Worm (Caenorhabditis elegans) whole organism, mixed stage, embryonic: ENCODE data around the gene srh-95.

Experiments used
- ceh-83 ChIP-seq: fragments of 200-800 bp; sonication (Bioruptor generic); optimal IDR thresholded peaks from 2 replicates; lab custom pipeline; 2018; ENCODE audit warnings: mild to moderate bottlenecking, missing genetic modification characterization, missing compliant biosample characterization
- elt-1 ChIP-seq: sonication (generic microtip); optimal IDR thresholded peaks from 2 replicates; lab custom pipeline; 2017; ENCODE audit warnings: missing genetic modification characterization, mild to moderate bottlenecking, missing compliant biosample characterization, antibody characterized with exemption, moderate library complexity, borderline replicate concordance; ENCODE audit not compliant: insufficient read depth
- elt-3 ChIP-seq: fragments of 150-350 bp; optimal IDR thresholded peaks from 2 replicates; lab custom pipeline; 2014; ENCODE audit warnings: missing biosample characterization, missing genetic modification characterization
- ham-2 ChIP-seq: fragments of 200-800 bp; sonication (Bioruptor generic); optimal IDR thresholded peaks from 2 replicates; lab custom pipeline; 2018; ENCODE audit warnings: mild to moderate bottlenecking, missing genetic modification characterization, missing compliant biosample characterization
- lin-32 ChIP-seq: fragments of 200-800 bp; sonication (Bioruptor generic); optimal IDR thresholded peaks from 2 replicates; lab custom pipeline; 2018; ENCODE audit warnings: mild to moderate bottlenecking, missing genetic modification characterization, missing compliant biosample characterization
- mab-5 ChIP-seq: fragments of 150-350 bp; optimal IDR thresholded peaks from 2 replicates; lab custom pipeline; 2014; ENCODE audit warnings: missing biosample characterization, missing genetic modification characterization
- mep-1 ChIP-seq: fragments of 150-350 bp; optimal IDR thresholded peaks from 2 replicates; lab custom pipeline; 2017; ENCODE audit warnings: missing biosample characterization, missing genetic modification reagents, missing genetic modification characterization, inconsistent platforms
- nhr-237 ChIP-seq: fragments of 150-350 bp; optimal IDR thresholded peaks from 2 replicates; lab custom pipeline; 2014; ENCODE audit warnings: missing biosample characterization, missing genetic modification characterization
- nhr-76 ChIP-seq: sonication (generic microtip); optimal IDR thresholded peaks from 2 replicates; lab custom pipeline; 2017; ENCODE audit warnings: missing biosample characterization, missing genetic modification characterization
- pha-4 ChIP-seq: fragments of 150-350 bp; optimal IDR thresholded peaks from 2 replicates; lab custom pipeline; 2018; ENCODE audit warnings: missing biosample characterization, missing genetic modification reagents, missing genetic modification characterization
- unc-62 ChIP-seq: fragments of 150-350 bp; optimal IDR thresholded peaks from 2 replicates; lab custom pipeline; 2014; ENCODE audit warnings: missing biosample characterization, missing genetic modification reagents, missing genetic modification characterization
- ztf-11 ChIP-seq: fragments of 150-350 bp; optimal IDR thresholded peaks from 2 replicates; lab custom pipeline; 2014; ENCODE audit warnings: missing biosample characterization, missing genetic modification characterization

ce11 chrV:16271121-16271520 is 24.4 kb downstream of the srh-95 start, which contains the start of gene T13F3.6:
- no peak for TF ChIP-seq ztf-11 (tag; lab: Kevin White, UChicago)
- TF ChIP-seq lin-32 (GFP tag; lab: Kevin White, UChicago) = no peak
- TF ChIP-seq pha-4 = no peak
- no peak for TF ChIP-seq mab-5 (tag; lab: Kevin White, UChicago)
- TF ChIP-seq nhr-76 (tag; lab: Kevin White, UChicago) = no peak
- TF ChIP-seq ceh-83 = no peak
- no peak for TF ChIP-seq elt-3 (tag; lab: Kevin White, UChicago)
- TF ChIP-seq mep-1 (tag; lab: Kevin White, UChicago) = no peak
- TF ChIP-seq unc-62 = no peak
- TF ChIP-seq nhr-237 (tag; lab: Kevin White, UChicago) = no peak
- TF ChIP-seq elt-1 (tag; lab: Kevin White, UChicago) = no peak
- TF ChIP-seq ham-2 (GFP tag; lab: Kevin White, UChicago) = no peak
